Fruit fly (Drosophila melanogaster): ENCODE results near the gene CG32371.

The CG32371 gene

dm6 chr3L:7743741-7744140, 24.4 kb downstream of the CG32371 start:
- TF ChIP-seq CG32121 (GFP tag; IDR thresholded peaks at IDR 0.05) (no peak), EcR (GFP tag; optimal IDR thresholded peaks at IDR 0.05) (peak; percentile 29)

dm6 chr3L:7742941-7743340, 25.2 kb downstream of the CG32371 start, which contains the start of gene Snmp2:
Gene Snmp2 (minus strand): TSS chr3L:7743041.
- no peak for TF ChIP-seq CG15710 (tag; optimal IDR thresholded peaks at IDR 0.05)
- no peak for TF ChIP-seq rn (GFP tag; IDR thresholded peaks at IDR 0.05)
- no peak for TF ChIP-seq CG17806 (tag; optimal IDR thresholded peaks at IDR 0.05)
- no peak for TF ChIP-seq CG13204 (GFP tag; optimal IDR thresholded peaks at IDR 0.05)
- no peak for TF ChIP-seq CG32121 (GFP tag; IDR thresholded peaks at IDR 0.05)
- TF ChIP-seq CG34367 (tag; optimal IDR thresholded peaks at IDR 0.05) = no peak
- no peak for TF ChIP-seq CG14655 (GFP tag; optimal IDR thresholded peaks at IDR 0.05)
- no peak for TF ChIP-seq Snoo (tag; optimal IDR thresholded peaks at IDR 0.05)
- TF ChIP-seq fd96Ca (GFP tag; IDR thresholded peaks at IDR 0.05) = no peak
- TF ChIP-seq CG4496 (GFP tag; IDR thresholded peaks at IDR 0.05) = no peak
- no peak for TF ChIP-seq CG12605 (GFP tag; IDR thresholded peaks at IDR 0.05)
- no peak for TF ChIP-seq Ets98B (GFP tag; IDR thresholded peaks at IDR 0.05)
- no peak for TF ChIP-seq CG9948 (tag; optimal IDR thresholded peaks at IDR 0.05)
- TF ChIP-seq CG10348 (GFP tag; IDR thresholded peaks at IDR 0.05) = no peak

- TF ChIP-seq rn (GFP tag; IDR thresholded peaks at IDR 0.05) (no peak), CG15710 (tag; optimal IDR thresholded peaks at IDR 0.05) (no peak), CG8159 (tag; optimal IDR thresholded peaks at IDR 0.05) (no peak), CG13204 (GFP tag; optimal IDR thresholded peaks at IDR 0.05) (no peak)
These were observed 26.2 kb downstream of the CG32371 start for dm6 chr3L:7741953-7742352.

dm6 chr3L:7732141-7732748, 35.9 kb downstream of the CG32371 start, which contains the start of gene CG8492:
Gene CG8492 (minus strand): TSS chr3L:7732191.
- TF ChIP-seq CG14655 (GFP tag; optimal IDR thresholded peaks at IDR 0.05) = no peak
- no peak for TF ChIP-seq D1 (tag; optimal IDR thresholded peaks at IDR 0.05)
- no peak for TF ChIP-seq rn (GFP tag; IDR thresholded peaks at IDR 0.05)
- TF ChIP-seq CG10348 (GFP tag; IDR thresholded peaks at IDR 0.05) = no peak
- TF ChIP-seq EcR (GFP tag; optimal IDR thresholded peaks at IDR 0.05) = no peak
- no peak for TF ChIP-seq Ets98B (GFP tag; IDR thresholded peaks at IDR 0.05)
- TF ChIP-seq CG9948 (tag; optimal IDR thresholded peaks at IDR 0.05) = no peak
- no peak for TF ChIP-seq Snoo (tag; optimal IDR thresholded peaks at IDR 0.05)
- no peak for TF ChIP-seq CG32121 (GFP tag; IDR thresholded peaks at IDR 0.05)
- TF ChIP-seq CG17806 (tag; optimal IDR thresholded peaks at IDR 0.05) = no peak
- no peak for TF ChIP-seq CG8159 (tag; optimal IDR thresholded peaks at IDR 0.05)
- TF ChIP-seq CG12605 (GFP tag; IDR thresholded peaks at IDR 0.05) = no peak
- TF ChIP-seq CG34367 (tag; optimal IDR thresholded peaks at IDR 0.05) = no peak
- TF ChIP-seq CG8301 (tag; optimal IDR thresholded peaks at IDR 0.05) = no peak
- TF ChIP-seq CG4496 (GFP tag; IDR thresholded peaks at IDR 0.05) = no peak
- no peak for TF ChIP-seq fd96Ca (GFP tag; IDR thresholded peaks at IDR 0.05)
- no peak for TF ChIP-seq gl (tag; optimal IDR thresholded peaks at IDR 0.05)
- no peak for TF ChIP-seq Pif1B (GFP tag; optimal IDR thresholded peaks at IDR 0.05)
- no peak for TF ChIP-seq CG15710 (tag; optimal IDR thresholded peaks at IDR 0.05)
- no peak for TF ChIP-seq Pif1A (GFP tag; optimal IDR thresholded peaks at IDR 0.05)

- TF ChIP-seq CG15710 (tag; optimal IDR thresholded peaks at IDR 0.05) = no peak
- TF ChIP-seq CG9948 (tag; optimal IDR thresholded peaks at IDR 0.05) = no peak
- TF ChIP-seq CG14655 (GFP tag; optimal IDR thresholded peaks at IDR 0.05) = no peak
- no peak for TF ChIP-seq EcR (GFP tag; optimal IDR thresholded peaks at IDR 0.05)
- no peak for TF ChIP-seq Pif1B (GFP tag; optimal IDR thresholded peaks at IDR 0.05)
- no peak for TF ChIP-seq CG8301 (tag; optimal IDR thresholded peaks at IDR 0.05)
- no peak for TF ChIP-seq Snoo (tag; optimal IDR thresholded peaks at IDR 0.05)
- TF ChIP-seq gl (tag; optimal IDR thresholded peaks at IDR 0.05) = no peak
- no peak for TF ChIP-seq CG13204 (GFP tag; optimal IDR thresholded peaks at IDR 0.05)
- no peak for TF ChIP-seq CG12605 (GFP tag; IDR thresholded peaks at IDR 0.05)
- no peak for TF ChIP-seq D1 (tag; optimal IDR thresholded peaks at IDR 0.05)
- no peak for TF ChIP-seq CG34367 (tag; optimal IDR thresholded peaks at IDR 0.05)
- TF ChIP-seq rn (GFP tag; IDR thresholded peaks at IDR 0.05) = no peak
- no peak for TF ChIP-seq CG17806 (tag; optimal IDR thresholded peaks at IDR 0.05)
- TF ChIP-seq CG10348 (GFP tag; IDR thresholded peaks at IDR 0.05) = no peak
These were observed 41.5 kb downstream of the CG32371 start for dm6 chr3L:7726690-7727089.

- no peak for TF ChIP-seq EcR (GFP tag; optimal IDR thresholded peaks at IDR 0.05)
- no peak for TF ChIP-seq CG8301 (tag; optimal IDR thresholded peaks at IDR 0.05)
- TF ChIP-seq fd96Ca (GFP tag; IDR thresholded peaks at IDR 0.05) = no peak
These were observed 41.9 kb downstream of the CG32371 start, which contains the start of gene CG7457 for dm6 chr3L:7726285-7726684. Gene CG7457 (minus strand): TSS chr3L:7726473.

- peak; percentile 18 for TF ChIP-seq EcR (GFP tag; optimal IDR thresholded peaks at IDR 0.05)
- no peak for TF ChIP-seq CG14655 (GFP tag; optimal IDR thresholded peaks at IDR 0.05)
- no peak for TF ChIP-seq CG13204 (GFP tag; optimal IDR thresholded peaks at IDR 0.05)
These were observed 46.6 kb downstream of the CG32371 start for dm6 chr3L:7721527-7721926.

All from whole organism, pupa.